Worm (Caenorhabditis elegans) whole organism, mixed stage, embryonic: ENCODE data around the gene clec-207.

Experiments
- M03D4.4 ChIP-seq: sonication (generic microtip); optimal IDR thresholded peaks from 2 replicates; lab custom pipeline; 2017; ENCODE audit warnings: mild to moderate bottlenecking, missing genetic modification characterization, missing compliant biosample characterization
- bed-3 ChIP-seq: fragments of 200-800 bp; sonication (Bioruptor generic); optimal IDR thresholded peaks from 3 replicates; lab custom pipeline; 2018; ENCODE audit warnings: mild to moderate bottlenecking, missing genetic modification characterization, moderate library complexity, missing compliant biosample characterization
- blmp-1 ChIP-seq: fragments of 150-350 bp; optimal IDR thresholded peaks from 2 replicates; lab custom pipeline; 2014; ENCODE audit warnings: missing biosample characterization, missing genetic modification characterization
- ceh-39 ChIP-seq: fragments of 150-350 bp; optimal IDR thresholded peaks from 2 replicates; lab custom pipeline; 2014; ENCODE audit warnings: missing biosample characterization, missing genetic modification characterization
- ceh-43 ChIP-seq: fragments of 200-800 bp; sonication (Bioruptor generic); optimal IDR thresholded peaks from 2 replicates; lab custom pipeline; 2018; ENCODE audit warnings: mild to moderate bottlenecking, missing genetic modification characterization, moderate library complexity, missing compliant biosample characterization
- ceh-83 ChIP-seq: fragments of 200-800 bp; sonication (Bioruptor generic); optimal IDR thresholded peaks from 2 replicates; lab custom pipeline; 2018; ENCODE audit warnings: mild to moderate bottlenecking, missing genetic modification characterization, missing compliant biosample characterization
- elt-1 ChIP-seq: sonication (generic microtip); optimal IDR thresholded peaks from 2 replicates; lab custom pipeline; 2017; ENCODE audit warnings: missing genetic modification characterization, mild to moderate bottlenecking, missing compliant biosample characterization, antibody characterized with exemption, moderate library complexity, borderline replicate concordance; ENCODE audit not compliant: insufficient read depth
- elt-3 ChIP-seq: fragments of 150-350 bp; optimal IDR thresholded peaks from 2 replicates; lab custom pipeline; 2014; ENCODE audit warnings: missing biosample characterization, missing genetic modification characterization
- flh-1 ChIP-seq: fragments of 200-800 bp; sonication (Bioruptor generic); optimal IDR thresholded peaks from 2 replicates; lab custom pipeline; 2018; ENCODE audit warnings: mild to moderate bottlenecking, missing genetic modification characterization, moderate library complexity, missing compliant biosample characterization
- ham-2 ChIP-seq: fragments of 200-800 bp; sonication (Bioruptor generic); optimal IDR thresholded peaks from 2 replicates; lab custom pipeline; 2018; ENCODE audit warnings: mild to moderate bottlenecking, missing genetic modification characterization, missing compliant biosample characterization
- hlh-1 ChIP-seq: fragments of 150-350 bp; optimal IDR thresholded peaks from 2 replicates; lab custom pipeline; 2014; ENCODE audit warnings: missing biosample characterization, missing genetic modification reagents, missing genetic modification characterization
- lin-13 ChIP-seq: fragments of 150-350 bp; optimal IDR thresholded peaks from 2 replicates; lab custom pipeline; 2014; ENCODE audit warnings: missing biosample characterization, missing genetic modification characterization
- lin-32 ChIP-seq: fragments of 200-800 bp; sonication (Bioruptor generic); optimal IDR thresholded peaks from 2 replicates; lab custom pipeline; 2018; ENCODE audit warnings: mild to moderate bottlenecking, missing genetic modification characterization, missing compliant biosample characterization
- lsy-2 ChIP-seq: fragments of 150-350 bp; optimal IDR thresholded peaks from 2 replicates; lab custom pipeline; 2014; ENCODE audit warnings: missing biosample characterization, missing genetic modification characterization
- mab-5 ChIP-seq: fragments of 150-350 bp; optimal IDR thresholded peaks from 2 replicates; lab custom pipeline; 2014; ENCODE audit warnings: missing biosample characterization, missing genetic modification characterization
- mep-1 ChIP-seq: fragments of 150-350 bp; optimal IDR thresholded peaks from 2 replicates; lab custom pipeline; 2017; ENCODE audit warnings: missing biosample characterization, missing genetic modification reagents, missing genetic modification characterization, inconsistent platforms
- mls-2 ChIP-seq: sonication (generic microtip); optimal IDR thresholded peaks from 2 replicates; lab custom pipeline; 2016; ENCODE audit warnings: mild to moderate bottlenecking, missing genetic modification characterization, moderate library complexity, missing compliant biosample characterization
- nhr-12 ChIP-seq: fragments of 150-350 bp; optimal IDR thresholded peaks from 2 replicates; lab custom pipeline; 2014; ENCODE audit warnings: missing biosample characterization, missing genetic modification characterization
- nhr-2 ChIP-seq: fragments of 150-350 bp; optimal IDR thresholded peaks from 2 replicates; lab custom pipeline; 2014; ENCODE audit warnings: missing biosample characterization, missing genetic modification characterization
- nhr-237 ChIP-seq: fragments of 150-350 bp; optimal IDR thresholded peaks from 2 replicates; lab custom pipeline; 2014; ENCODE audit warnings: missing biosample characterization, missing genetic modification characterization
- nhr-28 ChIP-seq: fragments of 150-350 bp; optimal IDR thresholded peaks from 2 replicates; lab custom pipeline; 2014; ENCODE audit warnings: missing biosample characterization, missing genetic modification characterization
- nhr-76 ChIP-seq: sonication (generic microtip); optimal IDR thresholded peaks from 2 replicates; lab custom pipeline; 2017; ENCODE audit warnings: missing biosample characterization, missing genetic modification characterization
- pha-4 ChIP-seq: fragments of 150-350 bp; optimal IDR thresholded peaks from 2 replicates; lab custom pipeline; 2018; ENCODE audit warnings: missing biosample characterization, missing genetic modification reagents, missing genetic modification characterization
- snpc-4 ChIP-seq: fragments of 150-350 bp; optimal IDR thresholded peaks from 2 replicates; lab custom pipeline; 2014; ENCODE audit warnings: missing biosample characterization, missing genetic modification characterization
- sptf-1 ChIP-seq: sonication (generic microtip); optimal IDR thresholded peaks from 2 replicates; lab custom pipeline; 2017; ENCODE audit warnings: mild to moderate bottlenecking, missing genetic modification characterization, moderate library complexity, missing compliant biosample characterization
- tbx-8 ChIP-seq: fragments of 200-800 bp; sonication (Bioruptor generic); optimal IDR thresholded peaks from 2 replicates; lab custom pipeline; 2018; ENCODE audit warnings: mild to moderate bottlenecking, missing genetic modification characterization, moderate library complexity, missing compliant biosample characterization
- unc-120 ChIP-seq: sonication (generic microtip); optimal IDR thresholded peaks from 2 replicates; lab custom pipeline; 2017; ENCODE audit warnings: missing genetic modification characterization, missing compliant biosample characterization; ENCODE audit not compliant: poor library complexity, severe bottlenecking
- unc-62 ChIP-seq: fragments of 150-350 bp; optimal IDR thresholded peaks from 2 replicates; lab custom pipeline; 2014; ENCODE audit warnings: missing biosample characterization, missing genetic modification reagents, missing genetic modification characterization
- ztf-11 ChIP-seq: fragments of 150-350 bp; optimal IDR thresholded peaks from 2 replicates; lab custom pipeline; 2014; ENCODE audit warnings: missing biosample characterization, missing genetic modification characterization

Gene clec-207

ce11 chrV:2118574-2118973 is 22.7 kb downstream of the clec-207 start, which contains the start of gene bgnt-1.2:
Gene bgnt-1.2, minus strand, starts transcription at chrV:2118674.
- TF ChIP-seq snpc-4 (no peak), M03D4.4 (tag; lab: Kevin White, UChicago) (no peak), nhr-12 (tag; lab: Kevin White, UChicago) (no peak), tbx-8 (GFP tag; lab: Kevin White, UChicago) (no peak), nhr-237 (tag; lab: Kevin White, UChicago) (no peak), ceh-43 (GFP tag; lab: Kevin White, UChicago) (no peak), lsy-2 (tag; lab: Kevin White, UChicago) (no peak), nhr-28 (tag; lab: Kevin White, UChicago) (no peak), elt-3 (tag; lab: Kevin White, UChicago) (no peak), unc-120 (tag; lab: Kevin White, UChicago) (no peak), nhr-2 (tag; lab: Kevin White, UChicago) (no peak), nhr-76 (tag; lab: Kevin White, UChicago) (no peak), ztf-11 (tag; lab: Kevin White, UChicago) (no peak)
- TF ChIP-seq, all 35 proteins: peak for 0

- TF ChIP-seq ceh-39 (tag; lab: Kevin White, UChicago) (no peak), pha-4 (no peak), mls-2 (tag; lab: Kevin White, UChicago) (no peak)
Measured at ce11 chrV:2119529-2119928, 23.7 kb downstream of the clec-207 start, which contains the start of gene F22F7.11. Gene F22F7.11, plus strand, starts transcription at chrV:2119829.

- no peak for TF ChIP-seq unc-62 (GFP tag; lab: Kevin White, UChicago)
- TF ChIP-seq elt-3 (tag; lab: Kevin White, UChicago): no peak
- TF ChIP-seq ham-2 (GFP tag; lab: Kevin White, UChicago): no peak
- no peak for TF ChIP-seq nhr-12 (tag; lab: Kevin White, UChicago)
- TF ChIP-seq bed-3: no peak
- no peak for TF ChIP-seq lin-13 (tag; lab: Kevin White, UChicago)
Measured at ce11 chrV:2121910-2122362, 26.1 kb downstream of the clec-207 start, which contains the start of gene F22F7.8. Gene F22F7.8, minus strand, starts transcription at chrV:2121960.

DNA sequence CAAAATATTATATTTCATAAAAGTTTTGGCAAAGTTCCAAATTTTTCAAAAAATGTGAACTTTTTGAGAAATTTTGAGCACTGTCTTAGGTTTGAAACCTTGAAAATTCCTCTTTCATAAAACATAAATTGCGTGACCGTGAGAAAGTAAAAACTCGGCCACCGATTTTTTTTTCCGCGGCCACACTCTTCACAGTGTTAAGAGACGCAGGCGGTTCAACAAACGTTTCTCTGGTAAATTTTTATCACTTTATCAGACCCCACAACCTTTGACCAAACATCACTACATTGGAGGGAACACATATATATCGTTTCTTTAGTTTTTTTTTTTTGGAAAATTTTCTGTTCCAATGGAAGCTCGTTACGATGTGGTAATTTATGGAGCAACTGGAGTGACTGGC is 26.6 kb downstream of the clec-207 start, which contains the start of gene F22F7.2:
F22F7.2 (plus strand) TSS at position 266 of the 400 bp plus-strand sequence.
- no peak for TF ChIP-seq nhr-2 (tag; lab: Kevin White, UChicago)
- TF ChIP-seq nhr-12 (tag; lab: Kevin White, UChicago): no peak
- no peak for TF ChIP-seq flh-1 (GFP tag; lab: Kevin White, UChicago)
- no peak for TF ChIP-seq lsy-2 (tag; lab: Kevin White, UChicago)
- no peak for TF ChIP-seq ceh-43 (GFP tag; lab: Kevin White, UChicago)
- no peak for TF ChIP-seq mls-2 (tag; lab: Kevin White, UChicago)

ce11 chrV:2123164-2123563 is 27.3 kb downstream of the clec-207 start:
- TF ChIP-seq ceh-43 (GFP tag; lab: Kevin White, UChicago) (no peak), sptf-1 (no peak), blmp-1 (no peak), snpc-4 (no peak), lin-32 (GFP tag; lab: Kevin White, UChicago) (no peak), flh-1 (GFP tag; lab: Kevin White, UChicago) (no peak), nhr-28 (tag; lab: Kevin White, UChicago) (no peak), nhr-12 (tag; lab: Kevin White, UChicago) (no peak), lin-13 (tag; lab: Kevin White, UChicago) (no peak), unc-62 (GFP tag; lab: Kevin White, UChicago) (no peak), elt-1 (tag; lab: Kevin White, UChicago) (no peak), ztf-11 (tag; lab: Kevin White, UChicago) (no peak), nhr-2 (tag; lab: Kevin White, UChicago) (no peak), pha-4 (no peak), ham-2 (GFP tag; lab: Kevin White, UChicago) (no peak)
- TF ChIP-seq, all 35 proteins: peak for 0

DNA sequence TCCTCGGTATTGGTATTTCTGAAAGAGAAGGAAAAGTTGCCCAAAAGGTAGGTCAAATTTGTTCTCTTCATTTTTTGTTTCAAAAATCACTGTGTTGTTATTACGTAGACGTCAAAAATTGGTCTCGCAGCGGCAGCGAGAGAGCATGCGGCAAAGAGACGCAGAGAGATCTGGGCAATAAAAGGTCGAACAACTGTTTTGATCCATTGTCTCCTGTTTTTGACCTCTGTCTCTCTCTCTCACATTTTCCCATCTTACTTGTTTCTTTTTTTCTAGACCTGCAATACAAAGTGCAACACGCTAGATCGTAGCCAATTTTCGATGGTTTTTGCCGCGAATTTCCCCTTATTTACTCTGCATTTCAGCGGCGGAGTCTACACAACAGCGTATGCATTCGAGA is 30.7 kb downstream of the clec-207 start:
- TF ChIP-seq nhr-12 (tag; lab: Kevin White, UChicago) (no peak), ceh-43 (GFP tag; lab: Kevin White, UChicago) (no peak), pha-4 (no peak), snpc-4 (no peak), ham-2 (GFP tag; lab: Kevin White, UChicago) (no peak), unc-62 (GFP tag; lab: Kevin White, UChicago) (no peak), nhr-2 (tag; lab: Kevin White, UChicago) (peak; percentile 62), mab-5 (tag; lab: Kevin White, UChicago) (no peak), mep-1 (tag; lab: Kevin White, UChicago) (no peak), flh-1 (GFP tag; lab: Kevin White, UChicago) (no peak), elt-1 (tag; lab: Kevin White, UChicago) (no peak), lsy-2 (tag; lab: Kevin White, UChicago) (no peak), hlh-1 (tag; lab: Kevin White, UChicago) (peak; percentile 79), nhr-76 (tag; lab: Kevin White, UChicago) (no peak), ceh-83 (no peak), unc-120 (tag; lab: Kevin White, UChicago) (peak; percentile 4), lin-32 (GFP tag; lab: Kevin White, UChicago) (no peak), bed-3 (no peak)
